Fruit fly (Drosophila melanogaster) whole organism, pupa: ENCODE data around the gene CG15382.
A peak's percentile ranks its signal among the peaks of the same experiment; 100 is the strongest.

Experiments
- CG10348 ChIP-seq: fragments of 200-800 bp; sonication (Bioruptor generic); IDR thresholded peaks from 2 replicates; pipeline ENCODE4 v1.3.6; 2022; ENCODE audit warnings: missing biosample characterization, missing genetic modification characterization
- CG12605 ChIP-seq: fragments of 200-800 bp; sonication (Bioruptor generic); IDR thresholded peaks from 2 replicates; pipeline ENCODE4 v1.3.6; 2022; ENCODE audit warnings: missing biosample characterization, missing genetic modification characterization
- CG13204 ChIP-seq: fragments of 200-800 bp; sonication (Bioruptor generic); optimal IDR thresholded peaks from 2 replicates; lab custom pipeline; 2018; ENCODE audit warnings: missing biosample characterization, mild to moderate bottlenecking, missing genetic modification characterization, moderate library complexity
- CG14655 ChIP-seq: fragments of 200-800 bp; sonication (Bioruptor generic); optimal IDR thresholded peaks from 3 replicates; lab custom pipeline; 2017; ENCODE audit warnings: mild to moderate bottlenecking, missing biosample characterization, missing genetic modification reagents, missing genetic modification characterization
- CG15710 ChIP-seq: fragments of 200-800 bp; sonication (Bioruptor generic); optimal IDR thresholded peaks from 2 replicates; lab custom pipeline; 2018; ENCODE audit warnings: missing biosample characterization, mild to moderate bottlenecking, missing genetic modification characterization, moderate library complexity
- CG17806 ChIP-seq: fragments of 200-800 bp; sonication (Bioruptor generic); optimal IDR thresholded peaks from 2 replicates; lab custom pipeline; 2018; ENCODE audit warnings: missing biosample characterization, mild to moderate bottlenecking, missing genetic modification characterization, moderate library complexity
- CG32121 ChIP-seq: fragments of 200-800 bp; sonication (Bioruptor generic); IDR thresholded peaks from 2 replicates; pipeline ENCODE4 v1.3.6; 2022; ENCODE audit warnings: missing biosample characterization, missing genetic modification characterization
- CG34367 ChIP-seq: fragments of 200-800 bp; sonication (Bioruptor generic); optimal IDR thresholded peaks from 2 replicates; lab custom pipeline; 2018; ENCODE audit warnings: missing biosample characterization, mild to moderate bottlenecking, missing genetic modification characterization
- CG4496 ChIP-seq: fragments of 200-800 bp; sonication (Bioruptor generic); IDR thresholded peaks from 3 replicates; pipeline ENCODE4 v1.3.6; 2022; ENCODE audit warnings: missing biosample characterization, missing genetic modification characterization
- CG8159 ChIP-seq: fragments of 200-800 bp; sonication (Bioruptor generic); optimal IDR thresholded peaks from 3 replicates; lab custom pipeline; 2018; ENCODE audit warnings: missing biosample characterization, mild to moderate bottlenecking, missing genetic modification characterization, moderate library complexity
- CG8301 ChIP-seq: fragments of 200-800 bp; sonication (Bioruptor generic); optimal IDR thresholded peaks from 2 replicates; lab custom pipeline; 2018; ENCODE audit warnings: missing biosample characterization, mild to moderate bottlenecking, missing genetic modification characterization
- CG9948 ChIP-seq: fragments of 200-800 bp; sonication (Bioruptor generic); optimal IDR thresholded peaks from 2 replicates; lab custom pipeline; 2018; ENCODE audit warnings: missing biosample characterization, mild to moderate bottlenecking, missing genetic modification characterization, moderate library complexity
- D1 ChIP-seq: fragments of 200-800 bp; sonication (Bioruptor generic); optimal IDR thresholded peaks from 2 replicates; lab custom pipeline; 2018; ENCODE audit warnings: missing biosample characterization, mild to moderate bottlenecking, missing genetic modification characterization, moderate library complexity
- EcR ChIP-seq: fragments of 200-800 bp; sonication (Bioruptor generic); optimal IDR thresholded peaks from 3 replicates; lab custom pipeline; 2019; ENCODE audit warnings: missing biosample characterization, missing genetic modification characterization, mild to moderate bottlenecking, moderate library complexity, missing genetic modification reagents
- Ets98B ChIP-seq: fragments of 200-800 bp; sonication (Bioruptor generic); IDR thresholded peaks from 2 replicates; pipeline ENCODE4 v1.3.6; 2022; ENCODE audit warnings: missing biosample characterization, missing genetic modification characterization
- Pif1A ChIP-seq: fragments of 200-800 bp; sonication (Bioruptor generic); optimal IDR thresholded peaks from 3 replicates; lab custom pipeline; 2016; ENCODE audit warnings: missing biosample characterization, missing genetic modification characterization
- Pif1B ChIP-seq: fragments of 200-800 bp; sonication (Bioruptor generic); optimal IDR thresholded peaks from 3 replicates; lab custom pipeline; 2016; ENCODE audit warnings: missing biosample characterization, missing genetic modification characterization
- Snoo ChIP-seq: fragments of 200-800 bp; sonication (Bioruptor generic); optimal IDR thresholded peaks from 3 replicates; lab custom pipeline; 2017; ENCODE audit warnings: missing biosample characterization, mild to moderate bottlenecking, missing genetic modification characterization, inconsistent platforms
- fd96Ca ChIP-seq: fragments of 200-800 bp; sonication (Bioruptor generic); IDR thresholded peaks from 3 replicates; pipeline ENCODE4 v1.3.6; 2022; ENCODE audit warnings: missing biosample characterization, missing genetic modification characterization
- gl ChIP-seq: fragments of 200-800 bp; sonication (Bioruptor generic); optimal IDR thresholded peaks from 2 replicates; lab custom pipeline; 2018; ENCODE audit warnings: missing biosample characterization, mild to moderate bottlenecking, missing genetic modification characterization
- rn ChIP-seq: fragments of 200-800 bp; sonication (Bioruptor generic); IDR thresholded peaks from 2 replicates; pipeline ENCODE4 v1.3.6; 2022; ENCODE audit warnings: missing biosample characterization, missing genetic modification characterization

The CG15382 gene

DNA sequence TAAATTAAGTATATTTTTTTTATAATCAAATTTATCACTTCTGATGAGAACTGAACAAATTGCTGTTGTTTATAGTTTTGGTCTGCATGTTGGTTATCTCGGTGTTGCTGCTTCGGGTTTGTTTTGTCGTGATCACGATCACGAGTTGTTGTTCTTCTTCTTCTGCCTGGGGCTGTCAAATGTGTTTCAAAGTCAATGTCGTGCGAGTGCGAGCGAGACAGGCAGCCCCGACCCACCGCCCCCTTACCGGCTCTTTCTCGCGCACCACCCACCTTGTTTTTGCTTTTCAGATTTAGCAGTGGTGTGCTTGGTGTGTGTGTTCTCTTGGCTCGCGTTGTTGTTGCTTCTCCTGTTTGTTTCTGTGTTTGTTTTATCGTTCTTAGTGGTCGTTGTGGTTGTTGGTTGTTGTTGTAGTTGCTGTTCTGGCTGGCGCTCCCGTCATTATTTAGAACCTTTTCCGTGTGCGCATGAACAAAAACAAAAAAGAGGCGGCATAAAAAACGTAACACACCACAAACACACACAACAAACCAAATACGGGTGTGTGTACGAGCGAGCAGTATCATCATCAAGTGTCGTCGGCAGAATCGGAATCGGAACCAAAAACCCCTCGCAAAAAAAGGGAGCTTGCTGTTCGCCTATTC lies 42.0 kb downstream of the CG15382 start, which contains the start of gene COX7AL2:
TSS of gene COX7AL2 (minus strand) at position 438 of the 644 bp plus-strand sequence.
- no peak for TF ChIP-seq CG17806
- peak; percentile 28 for TF ChIP-seq CG14655 (GFP tag; lab: Kevin White, UChicago)

dm6 chr2L:2198119-2198494 lies 42.6 kb downstream of the CG15382 start:
- no peak for TF ChIP-seq CG8301 (tag; lab: Kevin White, UChicago)
- TF ChIP-seq Ets98B (GFP tag; lab: Robert Waterston, UW): no peak
- TF ChIP-seq gl (tag; lab: Kevin White, UChicago): no peak
- no peak for TF ChIP-seq Snoo (tag; lab: Kevin White, UChicago)
- no peak for TF ChIP-seq CG12605
- no peak for TF ChIP-seq EcR (GFP tag; lab: Kevin White, UChicago)
- TF ChIP-seq CG10348: no peak
- TF ChIP-seq rn (GFP tag; lab: Robert Waterston, UW): no peak
- TF ChIP-seq, all 21 proteins: peak for 0

- no peak for TF ChIP-seq CG12605
- no peak for TF ChIP-seq CG4496
- TF ChIP-seq Snoo (tag; lab: Kevin White, UChicago): peak; percentile 98
- peak; percentile 99 for TF ChIP-seq Pif1A (GFP tag; lab: Kevin White, UChicago)
- TF ChIP-seq CG32121 (GFP tag; lab: Robert Waterston, UW): no peak
- TF ChIP-seq Pif1B (GFP tag; lab: Kevin White, UChicago): peak; percentile 98
- peak; percentile 100 for TF ChIP-seq CG14655 (GFP tag; lab: Kevin White, UChicago)
- TF ChIP-seq fd96Ca (GFP tag; lab: Robert Waterston, UW): no peak
- peak; percentile 94 for TF ChIP-seq D1 (tag; lab: Kevin White, UChicago)
- no peak for TF ChIP-seq Ets98B (GFP tag; lab: Robert Waterston, UW)
- TF ChIP-seq CG9948 (tag; lab: Kevin White, UChicago): peak; percentile 98
- peak; percentile 95 for TF ChIP-seq CG8159 (tag; lab: Kevin White, UChicago)
- peak; percentile 92 for TF ChIP-seq EcR (GFP tag; lab: Kevin White, UChicago)
- TF ChIP-seq CG17806: peak; percentile 98
- TF ChIP-seq gl (tag; lab: Kevin White, UChicago): peak; percentile 95
- peak; percentile 95 for TF ChIP-seq CG34367 (tag; lab: Kevin White, UChicago)
- TF ChIP-seq CG10348: no peak
- peak; percentile 74 for TF ChIP-seq CG13204 (GFP tag; lab: Kevin White, UChicago)
- TF ChIP-seq CG15710 (tag; lab: Kevin White, UChicago): peak; percentile 94
- no peak for TF ChIP-seq rn (GFP tag; lab: Robert Waterston, UW)
- TF ChIP-seq CG8301 (tag; lab: Kevin White, UChicago): peak; percentile 99
These were observed 43.3 kb downstream of the CG15382 start for dm6 chr2L:2198613-2199432.

- TF ChIP-seq CG8159 (tag; lab: Kevin White, UChicago) (no peak), CG15710 (tag; lab: Kevin White, UChicago) (no peak), CG12605 (no peak), Snoo (tag; lab: Kevin White, UChicago) (no peak)
These were observed 43.9 kb downstream of the CG15382 start for dm6 chr2L:2199433-2199796.

DNA sequence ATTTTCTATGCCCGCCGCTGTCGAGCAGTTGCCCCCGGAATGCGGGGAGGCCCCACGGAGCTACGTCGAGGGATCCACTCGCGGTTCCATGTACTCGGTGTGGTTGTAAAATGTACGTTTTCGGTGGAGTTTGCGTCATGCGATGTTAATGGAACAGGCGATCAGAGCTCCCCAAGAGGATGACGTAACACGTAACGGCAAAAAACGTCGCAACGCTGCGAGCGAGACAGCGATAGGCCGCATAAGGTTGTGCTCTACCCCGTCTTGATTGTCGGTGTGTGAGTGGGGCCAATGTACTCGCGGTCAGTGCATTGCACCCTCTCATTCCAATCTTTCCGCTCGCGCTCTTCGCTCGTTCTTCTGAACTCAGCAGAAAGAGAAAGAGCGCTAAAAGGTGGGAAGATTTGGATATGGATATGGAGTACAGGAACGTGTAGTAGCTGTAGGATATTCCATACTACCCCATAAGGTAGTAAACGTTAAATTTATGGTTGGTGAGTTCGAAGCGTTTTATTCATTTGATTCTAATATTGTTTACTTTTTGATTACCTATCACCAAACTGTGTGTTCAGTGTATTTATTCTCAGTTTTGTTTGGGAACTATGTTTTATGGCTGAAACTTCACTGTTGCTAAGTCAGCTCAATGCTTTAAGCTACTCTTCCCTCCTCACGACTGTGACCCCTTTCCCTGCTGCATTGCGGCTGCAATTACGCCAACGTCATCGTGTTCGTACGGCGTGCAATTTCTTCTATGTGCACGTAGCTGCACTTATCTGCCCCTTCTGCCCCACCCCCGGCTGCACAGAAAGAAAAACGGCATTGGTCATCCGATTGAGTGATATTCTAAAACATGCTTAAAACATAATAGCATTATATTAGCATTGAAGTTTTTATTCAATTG lies 44.8 kb downstream of the CG15382 start:
- TF ChIP-seq CG34367 (tag; lab: Kevin White, UChicago): no peak
- peak; percentile 100 for TF ChIP-seq EcR (GFP tag; lab: Kevin White, UChicago)
- no peak for TF ChIP-seq CG4496
- TF ChIP-seq rn (GFP tag; lab: Robert Waterston, UW): no peak
- TF ChIP-seq Snoo (tag; lab: Kevin White, UChicago): no peak
- no peak for TF ChIP-seq CG8159 (tag; lab: Kevin White, UChicago)
- no peak for TF ChIP-seq fd96Ca (GFP tag; lab: Robert Waterston, UW)
- no peak for TF ChIP-seq CG12605
- TF ChIP-seq Ets98B (GFP tag; lab: Robert Waterston, UW): no peak
- no peak for TF ChIP-seq gl (tag; lab: Kevin White, UChicago)
- peak; percentile 67 for TF ChIP-seq CG13204 (GFP tag; lab: Kevin White, UChicago)
- TF ChIP-seq CG14655 (GFP tag; lab: Kevin White, UChicago): no peak
- TF ChIP-seq D1 (tag; lab: Kevin White, UChicago): no peak
- no peak for TF ChIP-seq CG32121 (GFP tag; lab: Robert Waterston, UW)
- TF ChIP-seq CG9948 (tag; lab: Kevin White, UChicago): no peak
- peak; percentile 7 for TF ChIP-seq CG17806
- TF ChIP-seq, all 21 proteins: peak for 3
